Fruit fly (Drosophila melanogaster) whole organism, embryonic: ENCODE results near the gene CG43799.

Experiments
- Bgb ChIP-seq: fragments of 200-800 bp; sonication (Bioruptor generic); IDR thresholded peaks from 2 replicates; pipeline ENCODE4 v1.3.6; 2022; ENCODE audit warnings: missing biosample characterization, missing genetic modification characterization; ENCODE audit not compliant: partially characterized antibody
- CG10209 ChIP-seq: fragments of 200-800 bp; sonication (Bioruptor generic); optimal IDR thresholded peaks from 3 replicates; lab custom pipeline; 2017; ENCODE audit warnings: missing biosample characterization, mild to moderate bottlenecking, missing genetic modification characterization, missing genetic modification reagents
- CG12744 ChIP-seq: fragments of 200-800 bp; sonication (Bioruptor generic); optimal IDR thresholded peaks from 2 replicates; lab custom pipeline; 2016; ENCODE audit warnings: missing biosample characterization, missing genetic modification characterization
- CG17361 ChIP-seq: fragments of 200-800 bp; sonication (Bioruptor generic); IDR thresholded peaks from 3 replicates; pipeline ENCODE4 v1.3.6; 2022; ENCODE audit warnings: missing biosample characterization, missing genetic modification characterization
- CG18262 ChIP-seq: fragments of 200-800 bp; optimal IDR thresholded peaks from 3 replicates; lab custom pipeline; 2019; ENCODE audit warnings: missing biosample characterization, mild to moderate bottlenecking, missing genetic modification characterization, moderate library complexity
- CG18599 ChIP-seq: fragments of 200-800 bp; sonication (Bioruptor generic); optimal IDR thresholded peaks from 3 replicates; lab custom pipeline; 2017; ENCODE audit warnings: missing biosample characterization, missing genetic modification characterization, mild to moderate bottlenecking, moderate library complexity, missing genetic modification reagents
- CG32767 ChIP-seq: fragments of 200-800 bp; sonication (Bioruptor generic); IDR thresholded peaks from 2 replicates; pipeline ENCODE4 v1.3.6; 2022; ENCODE audit warnings: missing biosample characterization, missing genetic modification characterization
- CG4282 ChIP-seq: fragments of 200-800 bp; sonication (Bioruptor generic); optimal IDR thresholded peaks from 2 replicates; lab custom pipeline; 2016; ENCODE audit warnings: missing biosample characterization, missing genetic modification characterization
- CG4707 ChIP-seq: fragments of 200-800 bp; sonication (Bioruptor generic); optimal IDR thresholded peaks from 2 replicates; lab custom pipeline; 2018; ENCODE audit warnings: missing biosample characterization, mild to moderate bottlenecking, missing genetic modification characterization, moderate library complexity
- CG7928 ChIP-seq: fragments of 200-800 bp; sonication (Bioruptor generic); optimal IDR thresholded peaks from 2 replicates; lab custom pipeline; 2017; ENCODE audit warnings: missing biosample characterization, mild to moderate bottlenecking, missing genetic modification characterization
- CG8281 ChIP-seq: fragments of 200-800 bp; sonication (Bioruptor generic); optimal IDR thresholded peaks from 2 replicates; lab custom pipeline; 2018; ENCODE audit warnings: missing biosample characterization, mild to moderate bottlenecking, missing genetic modification characterization, moderate library complexity
- CG9817 ChIP-seq: fragments of 200-800 bp; sonication (Bioruptor generic); optimal IDR thresholded peaks from 2 replicates; lab custom pipeline; 2018; ENCODE audit warnings: missing biosample characterization, mild to moderate bottlenecking, missing genetic modification characterization, moderate library complexity
- CG9876 ChIP-seq: fragments of 200-800 bp; sonication (Bioruptor generic); optimal IDR thresholded peaks from 2 replicates; lab custom pipeline; 2016; ENCODE audit warnings: missing biosample characterization, missing genetic modification characterization
- CTCF ChIP-seq: fragments of 200-800 bp; sonication (Bioruptor generic); optimal IDR thresholded peaks from 2 replicates; lab custom pipeline; 2017; ENCODE audit warnings: missing biosample characterization, mild to moderate bottlenecking, missing genetic modification characterization, moderate library complexity
- Dad ChIP-seq: fragments of 200-800 bp; sonication (Bioruptor generic); optimal IDR thresholded peaks from 3 replicates; lab custom pipeline; 2016; ENCODE audit warnings: missing biosample characterization, missing genetic modification characterization
- Drgx ChIP-seq: fragments of 200-800 bp; sonication (Bioruptor generic); IDR thresholded peaks from 2 replicates; pipeline ENCODE4 v1.3.6; 2022; ENCODE audit warnings: missing biosample characterization, missing genetic modification characterization
- Ets65A ChIP-seq: fragments of 200-800 bp; sonication (Bioruptor generic); peaks from one replicate; lab custom pipeline; 2016; ENCODE audit warnings: missing biosample characterization, missing genetic modification characterization
- Gsc ChIP-seq: fragments of 200-800 bp; sonication (Bioruptor generic); IDR thresholded peaks from 2 replicates; pipeline ENCODE4 v1.3.6; 2022; ENCODE audit warnings: missing biosample characterization, missing genetic modification characterization
- HLHmδ ChIP-seq: fragments of 200-800 bp; sonication (Bioruptor generic); optimal IDR thresholded peaks from 2 replicates; lab custom pipeline; 2018; ENCODE audit warnings: missing biosample characterization, mild to moderate bottlenecking, missing genetic modification characterization, moderate library complexity
- Hand ChIP-seq: fragments of 200-800 bp; sonication (Bioruptor generic); optimal IDR thresholded peaks from 2 replicates; lab custom pipeline; 2017; ENCODE audit warnings: mild to moderate bottlenecking, missing biosample characterization, missing genetic modification reagents, missing genetic modification characterization
- Hmr ChIP-seq: fragments of 200-800 bp; sonication (Bioruptor generic); optimal IDR thresholded peaks from 3 replicates; lab custom pipeline; 2017; ENCODE audit warnings: mild to moderate bottlenecking, missing biosample characterization, missing genetic modification reagents, missing genetic modification characterization
- Hr78 ChIP-seq, 2 experiments: fragments of 200-800 bp in 1 of 2; fragments of >200 bp in 1 of 2; sonication (Bioruptor generic) in 1 of 2; optimal IDR thresholded peaks; 2 replicates each; lab custom pipeline; 2017 to 2019; ENCODE audit warnings: missing biosample characterization in 2 of 2, missing genetic modification characterization in 2 of 2, mild to moderate bottlenecking in 1 of 2, moderate library complexity in 1 of 2
- Six4 ChIP-seq: fragments of 200-800 bp; sonication (Bioruptor generic); optimal IDR thresholded peaks from 2 replicates; lab custom pipeline; 2016; ENCODE audit warnings: missing biosample characterization, missing genetic modification characterization
- ab ChIP-seq: fragments of 200-800 bp; sonication (Bioruptor generic); optimal IDR thresholded peaks from 2 replicates; lab custom pipeline; 2016; ENCODE audit warnings: missing biosample characterization, missing genetic modification characterization
- ase ChIP-seq: fragments of 200-800 bp; sonication (Bioruptor generic); IDR thresholded peaks from 3 replicates; pipeline ENCODE4 v1.3.6; 2022; ENCODE audit warnings: missing biosample characterization, missing genetic modification characterization
- br ChIP-seq: fragments of >200 bp; optimal IDR thresholded peaks from 2 replicates; lab custom pipeline; 2017
- bsh ChIP-seq, 2 experiments: fragments of 200-800 bp; sonication (Bioruptor generic); optimal IDR thresholded peaks; 2 replicates each; lab custom pipeline; 2017 to 2018; ENCODE audit warnings: mild to moderate bottlenecking in 2 of 2, missing biosample characterization in 2 of 2, missing genetic modification characterization in 2 of 2, moderate library complexity in 1 of 2
- cad ChIP-seq: fragments of >200 bp; optimal IDR thresholded peaks from 2 replicates; lab custom pipeline; 2017; ENCODE audit warnings: missing biosample characterization, missing genetic modification characterization
- cato ChIP-seq: fragments of 200-800 bp; sonication (Bioruptor generic); optimal IDR thresholded peaks from 2 replicates; lab custom pipeline; 2016; ENCODE audit warnings: missing biosample characterization, missing genetic modification characterization, borderline replicate concordance
- dan ChIP-seq: fragments of 200-800 bp; sonication (Bioruptor generic); IDR thresholded peaks from 2 replicates; pipeline ENCODE4 v1.3.6; 2022; ENCODE audit warnings: missing biosample characterization, missing genetic modification characterization
- dpn ChIP-seq, 2 experiments: fragments of 200-800 bp; sonication (Bioruptor generic); optimal IDR thresholded peaks; 3 replicates each; lab custom pipeline; 2016; ENCODE audit warnings: missing biosample characterization in 2 of 2, missing genetic modification characterization in 2 of 2
- eyg ChIP-seq: fragments of 200-800 bp; sonication (Bioruptor generic); optimal IDR thresholded peaks from 3 replicates; lab custom pipeline; 2016; ENCODE audit warnings: missing biosample characterization, missing genetic modification characterization
- fd102C ChIP-seq: fragments of 200-800 bp; sonication (Bioruptor generic); optimal IDR thresholded peaks from 2 replicates; lab custom pipeline; 2018; ENCODE audit warnings: missing biosample characterization, mild to moderate bottlenecking, missing genetic modification characterization, moderate library complexity
- fd96Cb ChIP-seq: fragments of 200-800 bp; sonication (Bioruptor generic); optimal IDR thresholded peaks from 2 replicates; lab custom pipeline; 2018; ENCODE audit warnings: missing biosample characterization, mild to moderate bottlenecking, missing genetic modification characterization, moderate library complexity
- hkb ChIP-seq, 2 experiments: fragments of 200-800 bp in 1 of 2; fragments of >200 bp in 1 of 2; sonication (Bioruptor generic) in 1 of 2; IDR thresholded peaks in 1 of 2; optimal IDR thresholded peaks in 1 of 2; 2 replicates each; pipeline versions ENCODE4 v1.3.6 to Lab custom; 2017 to 2022; ENCODE audit warnings: missing biosample characterization in 1 of 2, missing genetic modification characterization in 1 of 2
- jigr1 ChIP-seq: fragments of 200-800 bp; sonication (Bioruptor generic); IDR thresholded peaks from 3 replicates; pipeline ENCODE4 v1.3.6; 2022; ENCODE audit warnings: missing biosample characterization, missing genetic modification characterization
- lmd ChIP-seq: fragments of 200-800 bp; sonication (Bioruptor generic); IDR thresholded peaks from 2 replicates; pipeline ENCODE4 v1.3.6; 2022; ENCODE audit warnings: missing biosample characterization, missing genetic modification characterization
- lola ChIP-seq, 3 experiments: fragments of >200 bp in 2 of 3; fragments of 200-800 bp in 1 of 3; sonication (Bioruptor generic) in 1 of 3; optimal IDR thresholded peaks; 2 replicates each; lab custom pipeline; 2017 to 2019; ENCODE audit warnings: missing biosample characterization in 3 of 3, missing genetic modification characterization in 3 of 3, mild to moderate bottlenecking in 1 of 3, moderate library complexity in 1 of 3
- mam ChIP-seq: fragments of 200-800 bp; sonication (Bioruptor generic); optimal IDR thresholded peaks from 3 replicates; lab custom pipeline; 2016; ENCODE audit warnings: missing biosample characterization, missing genetic modification characterization
- nerfin-2 ChIP-seq: fragments of 200-800 bp; sonication (Bioruptor generic); IDR thresholded peaks from 2 replicates; pipeline ENCODE4 v1.3.6; 2022; ENCODE audit warnings: missing biosample characterization, missing genetic modification characterization; ENCODE audit not compliant: partially characterized antibody
- pita ChIP-seq: fragments of 200-800 bp; sonication (Bioruptor generic); optimal IDR thresholded peaks from 2 replicates; lab custom pipeline; 2017; ENCODE audit warnings: missing biosample characterization, mild to moderate bottlenecking, missing genetic modification characterization
- repo ChIP-seq: fragments of 200-800 bp; sonication (Bioruptor generic); optimal IDR thresholded peaks from 2 replicates; lab custom pipeline; 2016; ENCODE audit warnings: missing biosample characterization, missing genetic modification characterization
- salm ChIP-seq: fragments of 200-800 bp; sonication (Bioruptor generic); optimal IDR thresholded peaks from 2 replicates; lab custom pipeline; 2018; ENCODE audit warnings: missing biosample characterization, mild to moderate bottlenecking, missing genetic modification characterization
- sd ChIP-seq: fragments of 200-800 bp; sonication (Bioruptor generic); optimal IDR thresholded peaks from 3 replicates; lab custom pipeline; 2018; ENCODE audit warnings: missing biosample characterization, mild to moderate bottlenecking, missing genetic modification characterization, moderate library complexity
- sim ChIP-seq: fragments of 200-800 bp; sonication (Bioruptor generic); IDR thresholded peaks from 2 replicates; pipeline ENCODE4 v1.3.6; 2022; ENCODE audit warnings: missing biosample characterization, missing genetic modification characterization
- sima ChIP-seq: fragments of 200-800 bp; sonication (Bioruptor generic); optimal IDR thresholded peaks from 2 replicates; lab custom pipeline; 2016; ENCODE audit warnings: missing biosample characterization, missing genetic modification characterization
- twi ChIP-seq: fragments of 200-800 bp; optimal IDR thresholded peaks from 2 replicates; lab custom pipeline; 2019; ENCODE audit warnings: missing biosample characterization, mild to moderate bottlenecking, missing genetic modification characterization, moderate library complexity
- tx ChIP-seq: fragments of 200-800 bp; sonication (Bioruptor generic); optimal IDR thresholded peaks from 2 replicates; lab custom pipeline; 2016; ENCODE audit warnings: missing biosample characterization, missing genetic modification characterization
- unc-4 ChIP-seq: fragments of 200-800 bp; sonication (Bioruptor generic); IDR thresholded peaks from 2 replicates; pipeline ENCODE4 v1.3.6; 2022; ENCODE audit warnings: missing biosample characterization, missing genetic modification characterization; ENCODE audit not compliant: partially characterized antibody
- yki ChIP-seq: fragments of >200 bp; optimal IDR thresholded peaks from 3 replicates; lab custom pipeline; 2018
- zfh1 ChIP-seq: fragments of 200-800 bp; sonication (Bioruptor generic); IDR thresholded peaks from 3 replicates; pipeline ENCODE4 v1.3.6; 2022; ENCODE audit warnings: missing biosample characterization, missing genetic modification characterization

CG43799 gene

dm6 chr2L:7189674-7190073, 37.9 kb upstream of the CG43799 start, which contains the start of gene CG4496 (continued):
- TF ChIP-seq unc-4 (GFP tag; lab: Robert Waterston, UW): no peak
- TF ChIP-seq br: no peak
- no peak for TF ChIP-seq nerfin-2 (GFP tag; lab: Robert Waterston, UW)
- no peak for TF ChIP-seq CG18262
- TF ChIP-seq jigr1: no peak
- no peak for TF ChIP-seq twi (tag; lab: Kevin White, UChicago)
- no peak for TF ChIP-seq sima
- TF ChIP-seq fd96Cb: no peak
- peak; percentile 38 for TF ChIP-seq Ets65A (GFP tag; lab: Kevin White, UChicago)
- no peak for TF ChIP-seq ase
- TF ChIP-seq repo (GFP tag; lab: Kevin White, UChicago): no peak
- TF ChIP-seq CG32767 (GFP tag; lab: Robert Waterston, UW): no peak
- no peak for TF ChIP-seq Gsc (GFP tag; lab: Robert Waterston, UW)
- TF ChIP-seq lola (GFP tag; optimal IDR thresholded peaks at IDR 0.05; lab: Kevin White, UChicago): no peak
- TF ChIP-seq yki (lab: Kevin White, UChicago): no peak
- TF ChIP-seq Dad (GFP tag; lab: Kevin White, UChicago): no peak
- no peak for TF ChIP-seq fd102C
- TF ChIP-seq pita: no peak
- no peak for TF ChIP-seq CG18599 (GFP tag; lab: Kevin White, UChicago)
- TF ChIP-seq Drgx: peak; percentile 10; the same call in 1 of the 2 replicates
- TF ChIP-seq dan (GFP tag; lab: Robert Waterston, UW): no peak
- no peak for TF ChIP-seq cad (GFP tag; lab: Kevin White, UChicago)
- no peak for TF ChIP-seq eyg (GFP tag; lab: Kevin White, UChicago)
- TF ChIP-seq CG7928 (GFP tag; lab: Kevin White, UChicago): no peak
- TF ChIP-seq zfh1 (GFP tag; lab: Robert Waterston, UW): 0 out of 3 replicates have a peak, but pooled peaks have one; percentile 35
- no peak for TF ChIP-seq CG4282
- TF ChIP-seq mam: no peak
- TF ChIP-seq bsh (GFP tag; optimal IDR thresholded peaks at IDR 0.05; lab: Kevin White, UChicago): peak in 1 of 2 experiments; percentile 3

dm6 chr2L:7194351-7195037, 33.0 kb upstream of the CG43799 start, which contains the start of gene CG4497:
Gene CG4497 (minus strand): TSS chr2L:7194588.
- no peak for TF ChIP-seq HLHmδ
- TF ChIP-seq salm (tag; lab: Kevin White, UChicago): no peak
- TF ChIP-seq sd (tag; lab: Kevin White, UChicago): peak; percentile 76
- TF ChIP-seq Hand (GFP tag; lab: Kevin White, UChicago): peak; percentile 9
- peak; percentile 89 for TF ChIP-seq CG10209 (GFP tag; lab: Kevin White, UChicago)
- peak; percentile 84 for TF ChIP-seq Bgb (GFP tag; lab: Robert Waterston, UW)
- TF ChIP-seq CTCF: peak; percentile 44
- peak; percentile 86 for TF ChIP-seq CG12744 (GFP tag; lab: Kevin White, UChicago)
- peak; percentile 86 for TF ChIP-seq Six4 (GFP tag; lab: Kevin White, UChicago)
- TF ChIP-seq CG9876: peak; percentile 98
- TF ChIP-seq hkb (optimal IDR thresholded peaks at IDR 0.05; lab: Kevin White, UChicago): peak; percentile 94
- TF ChIP-seq hkb (GFP tag; IDR thresholded peaks at IDR 0.05; lab: Robert Waterston, UW): peak; percentile 85
- TF ChIP-seq CG4707: peak; percentile 4
- peak; percentile 92 to 95 for TF ChIP-seq dpn (GFP tag; optimal IDR thresholded peaks at IDR 0.05; lab: Kevin White, UChicago)
- TF ChIP-seq sim (GFP tag; lab: Robert Waterston, UW): no peak; the same call in 1 of the 2 replicates
- TF ChIP-seq tx (GFP tag; lab: Kevin White, UChicago): peak; percentile 95
- peak; percentile 71 for TF ChIP-seq cato (GFP tag; lab: Kevin White, UChicago)
- peak; percentile 53 for TF ChIP-seq CG8281 (tag; lab: Kevin White, UChicago)
- TF ChIP-seq Hmr (GFP tag; lab: Kevin White, UChicago): peak; percentile 89
- TF ChIP-seq CG9817 (tag; lab: Kevin White, UChicago): peak; percentile 95
- TF ChIP-seq CG17361: peak; percentile 92
- TF ChIP-seq lmd (GFP tag; lab: Robert Waterston, UW): peak; percentile 98
- peak in 1 of 2 experiments; percentile 16 for TF ChIP-seq Hr78 (GFP tag; optimal IDR thresholded peaks at IDR 0.05; lab: Kevin White, UChicago)
- peak; percentile 94 for TF ChIP-seq ab (GFP tag; lab: Kevin White, UChicago)
